Fruit fly (Drosophila melanogaster) whole organism, embryonic: Measurements from ENCODE around the gene Gr61a.

Experiments
- B-H1 ChIP-seq: fragments of 200-800 bp; sonication (Bioruptor generic); IDR thresholded peaks from 3 replicates; pipeline ENCODE4 v1.3.6; 2022; ENCODE audit warnings: missing biosample characterization, missing genetic modification characterization
- CG33557 ChIP-seq: fragments of 200-800 bp; sonication (Bioruptor generic); optimal IDR thresholded peaks from 2 replicates; lab custom pipeline; 2019; ENCODE audit warnings: missing biosample characterization, mild to moderate bottlenecking, missing genetic modification characterization, moderate library complexity
- CG34224 ChIP-seq: fragments of 200-800 bp; sonication (Bioruptor generic); IDR thresholded peaks from 3 replicates; pipeline ENCODE4 v1.3.6; 2022; ENCODE audit warnings: missing biosample characterization, missing genetic modification characterization; ENCODE audit not compliant: partially characterized antibody
- CG7745 ChIP-seq: fragments of 200-800 bp; sonication (Bioruptor generic); optimal IDR thresholded peaks from 2 replicates; lab custom pipeline; 2018; ENCODE audit warnings: missing biosample characterization, mild to moderate bottlenecking, missing genetic modification characterization, moderate library complexity
- Hey ChIP-seq: fragments of 200-800 bp; sonication (Bioruptor generic); optimal IDR thresholded peaks from 3 replicates; lab custom pipeline; 2018; ENCODE audit warnings: missing biosample characterization, mild to moderate bottlenecking, missing genetic modification characterization
- Hsf ChIP-seq: fragments of 200-800 bp; sonication (Bioruptor generic); optimal IDR thresholded peaks from 3 replicates; lab custom pipeline; 2016; ENCODE audit warnings: missing biosample characterization, missing genetic modification characterization
- Mrtf ChIP-seq: fragments of 200-800 bp; sonication (Bioruptor generic); IDR thresholded peaks from 3 replicates; pipeline ENCODE4 v1.3.6; 2022; ENCODE audit warnings: missing biosample characterization, missing genetic modification characterization
- NK7.1 ChIP-seq: fragments of 200-800 bp; sonication (Bioruptor generic); optimal IDR thresholded peaks from 3 replicates; lab custom pipeline; 2016; ENCODE audit warnings: missing biosample characterization, missing genetic modification characterization
- amos ChIP-seq: fragments of 200-800 bp; sonication (Bioruptor generic); IDR thresholded peaks from 2 replicates; pipeline ENCODE4 v1.3.6; 2022; ENCODE audit warnings: missing biosample characterization, missing genetic modification characterization; ENCODE audit not compliant: partially characterized antibody
- danr ChIP-seq: fragments of 200-800 bp; sonication (Bioruptor generic); IDR thresholded peaks from 2 replicates; pipeline ENCODE4 v1.3.6; 2022; ENCODE audit warnings: missing biosample characterization, missing genetic modification characterization
- hbn ChIP-seq: fragments of 200-800 bp; sonication (Bioruptor generic); IDR thresholded peaks from 2 replicates; pipeline ENCODE4 v1.3.6; 2022; ENCODE audit warnings: missing biosample characterization, missing genetic modification characterization; ENCODE audit not compliant: partially characterized antibody
- kah ChIP-seq: fragments of 200-800 bp; sonication (Bioruptor generic); optimal IDR thresholded peaks from 2 replicates; lab custom pipeline; 2018; ENCODE audit warnings: missing biosample characterization, mild to moderate bottlenecking, missing genetic modification characterization
- scrt ChIP-seq: fragments of 200-800 bp; sonication (Bioruptor generic); optimal IDR thresholded peaks from 2 replicates; lab custom pipeline; 2018; ENCODE audit warnings: missing biosample characterization, mild to moderate bottlenecking, missing genetic modification characterization, moderate library complexity

DNA sequence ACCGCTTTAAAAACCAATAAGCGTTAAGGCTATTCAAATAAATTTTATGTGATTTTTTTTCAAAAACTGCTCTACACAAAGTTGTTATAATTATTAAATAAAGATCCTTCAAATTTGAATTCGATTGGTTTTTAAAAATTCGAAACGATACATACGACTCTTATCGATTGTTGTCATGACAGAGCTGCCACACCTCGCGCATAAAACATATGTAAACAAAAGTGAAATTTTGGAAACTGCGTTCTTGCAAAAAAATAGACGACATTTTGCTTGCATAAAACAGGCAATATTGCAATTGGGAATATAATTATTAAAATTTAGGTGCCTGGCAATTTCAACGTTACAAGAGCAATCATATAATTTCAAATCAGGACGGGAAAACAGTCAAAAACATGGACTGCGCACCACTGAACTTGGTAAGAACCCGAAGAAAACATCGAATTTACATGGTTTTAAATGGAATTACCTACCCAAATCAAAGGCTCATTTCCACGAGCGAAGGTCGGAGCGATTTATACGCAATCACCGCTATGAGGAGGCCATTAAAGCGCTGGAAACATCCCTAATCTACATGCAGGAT lies 5.7 kb upstream of the Gr61a start, which contains the start of gene CG42554:
- peak; percentile 52; the same call in 1 of the 2 replicates for TF ChIP-seq hbn (GFP tag; lab: Robert Waterston, UW)
- no peak for TF ChIP-seq danr
- no peak for TF ChIP-seq CG33557
- TF ChIP-seq kah (GFP tag; lab: Kevin White, UChicago), result no peak
- no peak for TF ChIP-seq CG7745 (tag; lab: Kevin White, UChicago)
- no peak for TF ChIP-seq Hey (tag; lab: Kevin White, UChicago)
- no peak for TF ChIP-seq scrt (GFP tag; lab: Kevin White, UChicago)
- TF ChIP-seq Mrtf (GFP tag; lab: Robert Waterston, UW), result no peak
- TF ChIP-seq NK7.1 (GFP tag; lab: Kevin White, UChicago), result no peak
- peak; percentile 68; the same call in 2 of the 3 replicates for TF ChIP-seq CG34224
- TF ChIP-seq B-H1 (GFP tag; lab: Robert Waterston, UW), result no peak
- TF ChIP-seq amos (GFP tag; lab: Robert Waterston, UW), result peak; percentile 59; the same call in 1 of the 2 replicates
- no peak for TF ChIP-seq Hsf
